Worm (Caenorhabditis elegans): ENCODE data around the gene tbc-1.

tbc-1 gene

ce11 chrX:14928854-14929253, 41.7 kb upstream of the tbc-1 start, which contains the start of gene ntr-2:
TSS of gene ntr-2 (minus strand) at chrX:14928954.
- TF ChIP-seq ceh-79 (tag; optimal IDR thresholded peaks at IDR 0.05) (no peak), ama-1 (optimal IDR thresholded peaks at IDR 0.05) (no peak), ama-1 (GFP tag; optimal IDR thresholded peaks at IDR 0.05) (no peak), nfya-1 (tag; optimal IDR thresholded peaks at IDR 0.05; ENCODE audit: borderline replicate concordance, insufficient read depth) (no peak), B0336.3 (GFP tag; IDR thresholded peaks at IDR 0.05) (no peak), aptf-2 (GFP tag; conservative IDR thresholded peaks at IDR 0.05) (no peak), pbrm-1 (GFP tag; IDR thresholded peaks at IDR 0.05) (no peak), repo-1 (tag; optimal IDR thresholded peaks at IDR 0.05) (no peak), ztf-28 (GFP tag; IDR thresholded peaks at IDR 0.05) (no peak), F23B12.7 (tag; optimal IDR thresholded peaks at IDR 0.05; ENCODE audit: insufficient read depth) (no peak)

- TF ChIP-seq nhr-120 (GFP tag; IDR thresholded peaks at IDR 0.05) (no peak), gei-17 (GFP tag; optimal IDR thresholded peaks at IDR 0.05) (no peak), dpff-1 (tag; optimal IDR thresholded peaks at IDR 0.05) (no peak), ama-1 (optimal IDR thresholded peaks at IDR 0.05) (no peak), ama-1 (GFP tag; optimal IDR thresholded peaks at IDR 0.05) (no peak), lag-1 (GFP tag; IDR thresholded peaks at IDR 0.05) (no peak), repo-1 (tag; optimal IDR thresholded peaks at IDR 0.05) (no peak), sdz-38 (tag; optimal IDR thresholded peaks at IDR 0.05) (no peak), madf-6 (GFP tag; IDR thresholded peaks at IDR 0.05) (no peak)
These were observed 41.0 kb upstream of the tbc-1 start for ce11 chrX:14929512-14929911.

- peak; percentile 12 for TF ChIP-seq snpc-4 (GFP tag; optimal IDR thresholded peaks at IDR 0.05)
- TF ChIP-seq snpc-4 (tag; optimal IDR thresholded peaks at IDR 0.05) = peak in 2 of 4 experiments; percentile 77 to 88
- TF ChIP-seq snpc-1.1 (tag; optimal IDR thresholded peaks at IDR 0.05; ENCODE audit: insufficient read depth) = peak; percentile 58
- no peak for TF ChIP-seq tbp1 (GFP tag; optimal IDR thresholded peaks at IDR 0.05)
These were observed 39.1 kb upstream of the tbc-1 start for ce11 chrX:14931443-14931842.

- TF ChIP-seq ccch-3 (GFP tag; optimal IDR thresholded peaks at IDR 0.05) (no peak), fkh-3 (tag; optimal IDR thresholded peaks at IDR 0.05) (peak; percentile 2), hmg-1.2 (GFP tag; IDR thresholded peaks at IDR 0.05) (peak; percentile 57; the same call in 1 of the 2 replicates), let-607 (tag; optimal IDR thresholded peaks at IDR 0.05) (peak in 1 of 2 experiments; percentile 5), ztf-25 (GFP tag; IDR thresholded peaks at IDR 0.05) (no peak), snpc-4 (GFP tag; optimal IDR thresholded peaks at IDR 0.05) (peak; percentile 44), snpc-4 (tag; optimal IDR thresholded peaks at IDR 0.05) (peak; percentile 62 to 94 (median 84)), snpc-1.1 (tag; optimal IDR thresholded peaks at IDR 0.05; ENCODE audit: insufficient read depth) (peak; percentile 56), mcd-1 (GFP tag; IDR thresholded peaks at IDR 0.05) (no peak; the same call in 1 of the 2 replicates), pbrm-1 (GFP tag; IDR thresholded peaks at IDR 0.05) (no peak; the same call in 1 of the 2 replicates)
These were observed 32.4 kb upstream of the tbc-1 start for ce11 chrX:14938188-14938587.

ce11 chrX:14946217-14946463, 24.4 kb upstream of the tbc-1 start, which contains the start of gene mrp-5:
TSS of gene mrp-5 (minus strand) at chrX:14946317.
- TF ChIP-seq ztf-25 (GFP tag; IDR thresholded peaks at IDR 0.05) = no peak
- no peak for TF ChIP-seq lsy-27 (tag; optimal IDR thresholded peaks at IDR 0.05; ENCODE audit: borderline replicate concordance, insufficient read depth)
- TF ChIP-seq Y79H2A.3 (GFP tag; conservative IDR thresholded peaks at IDR 0.05) = no peak
